Worm (Caenorhabditis elegans): ENCODE results near the gene chil-6.

chil-6 gene

DNA sequence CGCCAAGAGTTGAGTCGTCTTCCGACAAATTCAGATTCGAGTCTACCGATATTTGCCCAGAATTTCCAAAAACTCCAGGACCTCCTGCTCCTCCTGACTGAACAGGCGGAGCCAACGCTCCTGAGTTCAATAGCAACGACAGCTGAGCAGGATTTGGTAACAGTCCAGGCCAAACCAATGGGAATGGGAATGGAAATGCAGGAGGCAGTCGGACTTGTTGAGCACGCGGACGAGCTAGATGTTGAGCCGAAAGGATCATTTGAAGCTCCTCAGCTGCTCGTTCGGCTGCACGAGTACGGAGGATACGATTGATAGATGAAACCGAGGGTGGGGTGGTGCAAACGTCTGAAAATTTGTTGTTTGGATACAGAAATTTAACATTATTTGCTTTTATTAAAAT lies 30.7 kb downstream of the chil-6 start:
- no peak for TF ChIP-seq tbx-37 (GFP tag; conservative IDR thresholded peaks at IDR 0.05)
- TF ChIP-seq ets-7 (tag; optimal IDR thresholded peaks at IDR 0.05): no peak
- no peak for TF ChIP-seq tbx-11 (GFP tag; IDR thresholded peaks at IDR 0.05)
- TF ChIP-seq sea-1 (GFP tag; conservative IDR thresholded peaks at IDR 0.05): no peak

DNA sequence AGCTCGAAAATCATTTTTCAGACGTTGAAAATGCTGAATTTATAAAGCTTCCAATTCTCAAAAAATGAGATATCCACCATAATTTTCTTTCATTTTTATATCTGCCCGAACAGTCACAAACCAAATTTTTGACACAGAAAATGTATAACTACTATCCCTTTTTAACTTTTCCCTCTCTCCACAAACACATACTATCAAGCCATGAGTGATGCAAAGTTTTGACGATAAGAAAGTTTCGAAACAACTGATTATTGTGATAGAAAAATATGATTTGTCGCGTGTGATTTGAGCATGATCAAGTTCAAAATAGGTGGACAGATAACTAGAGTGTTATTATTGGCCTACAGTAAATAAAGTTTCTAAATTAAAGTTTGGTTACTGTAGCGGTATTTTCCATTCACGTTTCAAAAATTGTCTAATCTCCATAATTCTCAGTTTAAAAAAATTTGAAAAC lies 50.1 kb downstream of the chil-6 start, which contains the start of gene cyp-13A8:
cyp-13A8 (minus strand) TSS at position 51 of the 454 bp plus-strand sequence.
- no peak for TF ChIP-seq tbx-37 (GFP tag; conservative IDR thresholded peaks at IDR 0.05)
- TF ChIP-seq hmbx-1 (tag; optimal IDR thresholded peaks at IDR 0.05): no peak
- TF ChIP-seq B0310.2 (tag; optimal IDR thresholded peaks at IDR 0.05): no peak
- TF ChIP-seq ceh-36 (tag; optimal IDR thresholded peaks at IDR 0.05): no peak
- no peak for TF ChIP-seq sea-1 (GFP tag; conservative IDR thresholded peaks at IDR 0.05)
- TF ChIP-seq ceh-13 (GFP tag; optimal IDR thresholded peaks at IDR 0.05): no peak
- no peak for TF ChIP-seq hnd-1 (tag; optimal IDR thresholded peaks at IDR 0.05)
- no peak for TF ChIP-seq tbx-11 (GFP tag; IDR thresholded peaks at IDR 0.05)
